Fruit fly (Drosophila melanogaster): ENCODE results near the gene TM9SF2.

DNA sequence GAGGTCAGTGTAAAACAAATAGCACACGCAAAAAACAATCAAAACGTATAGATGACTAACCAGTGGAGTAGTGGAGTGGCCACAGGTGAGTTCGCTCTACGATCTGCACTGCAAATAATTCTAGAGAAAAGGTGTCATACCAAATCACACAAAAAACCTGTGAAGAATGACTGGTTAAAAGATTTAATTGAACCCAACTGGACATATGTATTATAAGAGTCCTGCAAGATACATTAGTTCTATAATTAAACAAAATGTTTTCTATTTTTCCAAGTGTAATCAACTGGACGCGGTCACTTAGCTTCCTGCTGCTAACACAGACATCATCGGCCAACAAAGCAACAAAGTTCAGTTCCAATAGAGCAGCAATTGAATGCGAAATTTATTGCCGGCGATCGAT lies 10.1 kb downstream of the TM9SF2 start:
- TF ChIP-seq EcR (GFP tag; optimal IDR thresholded peaks at IDR 0.05) (no peak), Dll (optimal IDR thresholded peaks at IDR 0.05) (no peak), psq (optimal IDR thresholded peaks at IDR 0.05) (no peak)

Data from whole organism.